Worm (Caenorhabditis elegans) whole organism, L3 larva: ENCODE data around the gene col-71.

Experiments used
- ama-1 ChIP-seq: fragments of 150-350 bp; optimal IDR thresholded peaks from 2 replicates; lab custom pipeline; 2018
- daf-12 ChIP-seq: fragments of 150-350 bp; optimal IDR thresholded peaks from 2 replicates; lab custom pipeline; 2014; ENCODE audit warnings: missing biosample characterization, missing genetic modification reagents, missing genetic modification characterization
- fos-1 ChIP-seq: fragments of 150-350 bp; optimal IDR thresholded peaks from 2 replicates; lab custom pipeline; 2014; ENCODE audit warnings: missing biosample characterization, missing genetic modification characterization
- mdl-1 ChIP-seq: fragments of 150-350 bp; optimal IDR thresholded peaks from 2 replicates; lab custom pipeline; 2014; ENCODE audit warnings: missing biosample characterization, missing genetic modification characterization
- nhr-12 ChIP-seq: fragments of 150-350 bp; optimal IDR thresholded peaks from 2 replicates; lab custom pipeline; 2014; ENCODE audit warnings: missing biosample characterization, missing genetic modification characterization
- nhr-25 ChIP-seq: sonication (generic microtip); optimal IDR thresholded peaks from 2 replicates; lab custom pipeline; 2017; ENCODE audit warnings: missing biosample characterization, missing genetic modification characterization
- nhr-77 ChIP-seq: fragments of 150-350 bp; optimal IDR thresholded peaks from 2 replicates; lab custom pipeline; 2014; ENCODE audit warnings: missing biosample characterization, missing genetic modification characterization
- pha-4 ChIP-seq: fragments of 150-350 bp; optimal IDR thresholded peaks from 2 replicates; lab custom pipeline; 2014; ENCODE audit warnings: missing biosample characterization, missing genetic modification reagents, missing genetic modification characterization
- snpc-4 ChIP-seq: fragments of 150-350 bp; optimal IDR thresholded peaks from 2 replicates; lab custom pipeline; 2014; ENCODE audit warnings: missing biosample characterization, missing genetic modification characterization

ce11 chrII:3518961-3519544, 16.7 kb upstream of the col-71 start, which contains the start of gene clec-126:
- TF ChIP-seq mdl-1 (tag; lab: Kevin White, UChicago) = no peak
- TF ChIP-seq nhr-77 (tag; lab: Kevin White, UChicago) = no peak
- peak; percentile 55 for TF ChIP-seq ama-1 (lab: Kevin White, UChicago)
- no peak for TF ChIP-seq fos-1 (tag; lab: Kevin White, UChicago)
- no peak for TF ChIP-seq daf-12 (tag; lab: Kevin White, UChicago)
- TF ChIP-seq snpc-4 = peak; percentile 29
- TF ChIP-seq nhr-12 = no peak
- TF ChIP-seq pha-4 = peak; percentile 59
- peak; percentile 76 for TF ChIP-seq nhr-25 (tag; lab: Kevin White, UChicago)
